Fruit fly (Drosophila melanogaster) whole organism, embryonic: ENCODE measurements around the gene Rcd2.
A peak's percentile ranks its signal among the peaks of the same experiment; 100 is the strongest.

Source experiments
- Antp ChIP-seq: fragments of 200-800 bp; sonication (Bioruptor generic); optimal IDR thresholded peaks from 3 replicates; lab custom pipeline; 2016; ENCODE audit warnings: missing biosample characterization, missing genetic modification characterization
- BtbVII ChIP-seq: fragments of 200-800 bp; sonication (Bioruptor generic); optimal IDR thresholded peaks from 3 replicates; lab custom pipeline; 2017; ENCODE audit warnings: missing biosample characterization, mild to moderate bottlenecking, missing genetic modification characterization
- Bteb2 ChIP-seq: fragments of 200-800 bp; sonication (Bioruptor generic); optimal IDR thresholded peaks from 2 replicates; lab custom pipeline; 2016; ENCODE audit warnings: missing biosample characterization, missing genetic modification characterization
- CG10147 ChIP-seq: fragments of 200-800 bp; sonication (Bioruptor generic); optimal IDR thresholded peaks from 2 replicates; lab custom pipeline; 2019; ENCODE audit warnings: missing biosample characterization, mild to moderate bottlenecking, missing genetic modification characterization, moderate library complexity
- CG10321 ChIP-seq: fragments of 200-800 bp; sonication (Bioruptor generic); IDR thresholded peaks from 2 replicates; pipeline ENCODE4 v1.3.6; 2022; ENCODE audit warnings: missing biosample characterization, missing genetic modification characterization
- CG11723 ChIP-seq: fragments of 200-800 bp; sonication (Bioruptor generic); optimal IDR thresholded peaks from 2 replicates; lab custom pipeline; 2017; ENCODE audit warnings: missing biosample characterization, mild to moderate bottlenecking, missing genetic modification characterization
- CG18619 ChIP-seq: fragments of 200-800 bp; sonication (Bioruptor generic); optimal IDR thresholded peaks from 3 replicates; lab custom pipeline; 2017; ENCODE audit warnings: missing biosample characterization, mild to moderate bottlenecking, missing genetic modification characterization
- CG2678 ChIP-seq: fragments of 200-800 bp; sonication (Bioruptor generic); optimal IDR thresholded peaks from 3 replicates; lab custom pipeline; 2019; ENCODE audit warnings: missing biosample characterization, mild to moderate bottlenecking, missing genetic modification characterization, moderate library complexity
- CG3838 ChIP-seq: fragments of 200-800 bp; sonication (Bioruptor generic); optimal IDR thresholded peaks from 3 replicates; lab custom pipeline; 2016; ENCODE audit warnings: missing biosample characterization, missing genetic modification characterization
- CG4328 ChIP-seq: fragments of 200-800 bp; sonication (Bioruptor generic); optimal IDR thresholded peaks from 3 replicates; lab custom pipeline; 2017; ENCODE audit warnings: missing biosample characterization, missing genetic modification reagents, missing genetic modification characterization
- CG4854 ChIP-seq: fragments of 200-800 bp; sonication (Bioruptor generic); optimal IDR thresholded peaks from 2 replicates; lab custom pipeline; 2016; ENCODE audit warnings: missing biosample characterization, missing genetic modification characterization, inconsistent platforms
- CG5245 ChIP-seq: fragments of 200-800 bp; sonication (Bioruptor generic); optimal IDR thresholded peaks from 3 replicates; lab custom pipeline; 2016; ENCODE audit warnings: missing biosample characterization, missing genetic modification characterization
- CG7372 ChIP-seq: fragments of 200-800 bp; sonication (Bioruptor generic); IDR thresholded peaks from 2 replicates; pipeline ENCODE4 v1.3.6; 2022; ENCODE audit warnings: missing biosample characterization, missing genetic modification characterization
- CG8359 ChIP-seq: fragments of 200-800 bp; sonication (Bioruptor generic); optimal IDR thresholded peaks from 2 replicates; lab custom pipeline; 2017; ENCODE audit warnings: missing biosample characterization, mild to moderate bottlenecking, missing genetic modification characterization, borderline replicate concordance
- CkIIα-i1 ChIP-seq: fragments of 200-800 bp; sonication (Bioruptor generic); IDR thresholded peaks from 2 replicates; pipeline ENCODE4 v1.3.6; 2022; ENCODE audit warnings: missing biosample characterization, missing genetic modification characterization
- Dek ChIP-seq: fragments of 200-800 bp; sonication (Bioruptor generic); optimal IDR thresholded peaks from 3 replicates; lab custom pipeline; 2019; ENCODE audit warnings: missing biosample characterization, mild to moderate bottlenecking, missing genetic modification characterization, moderate library complexity
- Dll ChIP-seq: fragments of 200-800 bp; sonication (Bioruptor generic); IDR thresholded peaks from 4 replicates; pipeline ENCODE4 v1.3.6; 2022; ENCODE audit warnings: missing biosample characterization, missing genetic modification characterization; ENCODE audit not compliant: partially characterized antibody
- Doc3 ChIP-seq: fragments of 200-800 bp; sonication (Bioruptor generic); IDR thresholded peaks from 3 replicates; pipeline ENCODE4 v1.3.6; 2022; ENCODE audit warnings: missing biosample characterization, missing genetic modification characterization; ENCODE audit not compliant: partially characterized antibody
- E2f1 ChIP-seq: fragments of 200-800 bp; sonication (Bioruptor generic); IDR thresholded peaks from 2 replicates; pipeline ENCODE4 v1.3.6; 2022; ENCODE audit warnings: missing biosample characterization, missing genetic modification characterization
- Elba2 ChIP-seq: fragments of 200-800 bp; sonication (Bioruptor generic); optimal IDR thresholded peaks from 3 replicates; lab custom pipeline; 2016; ENCODE audit warnings: missing biosample characterization, missing genetic modification characterization
- Opbp ChIP-seq: fragments of 200-800 bp; sonication (Bioruptor generic); IDR thresholded peaks from 3 replicates; pipeline ENCODE4 v1.3.6; 2022; ENCODE audit warnings: missing biosample characterization, missing genetic modification characterization; ENCODE audit not compliant: partially characterized antibody
- Ravus ChIP-seq: fragments of 200-800 bp; sonication (Bioruptor generic); IDR thresholded peaks from 2 replicates; pipeline ENCODE4 v1.3.6; 2022; ENCODE audit warnings: missing biosample characterization, missing genetic modification characterization
- Trl ChIP-seq, 3 experiments: fragments of >200 bp in 2 of 3; fragments of 200-800 bp in 1 of 3; sonication (Bioruptor generic) in 1 of 3; optimal IDR thresholded peaks; 2 replicates in 1 of 3; 3 replicates in 2 of 3; lab custom pipeline; 2016 to 2017; ENCODE audit warnings: missing biosample characterization in 1 of 3, missing genetic modification characterization in 1 of 3
- Vsx1 ChIP-seq: fragments of 200-800 bp; sonication (Bioruptor generic); optimal IDR thresholded peaks from 2 replicates; lab custom pipeline; 2017; ENCODE audit warnings: missing biosample characterization, mild to moderate bottlenecking, missing genetic modification characterization, missing genetic modification reagents
- Xrp1 ChIP-seq: fragments of 200-800 bp; sonication (Bioruptor generic); IDR thresholded peaks from 2 replicates; pipeline ENCODE4 v1.3.6; 2022; ENCODE audit warnings: missing biosample characterization, missing genetic modification characterization
- aop ChIP-seq: fragments of 200-800 bp; sonication (Bioruptor generic); IDR thresholded peaks from 2 replicates; pipeline ENCODE4 v1.3.6; 2022; ENCODE audit warnings: missing biosample characterization, missing genetic modification characterization
- ato ChIP-seq: fragments of 200-800 bp; sonication (Bioruptor generic); IDR thresholded peaks from 2 replicates; pipeline ENCODE4 v1.3.6; 2022; ENCODE audit warnings: missing biosample characterization, missing genetic modification characterization; ENCODE audit not compliant: partially characterized antibody
- cato ChIP-seq: fragments of 200-800 bp; sonication (Bioruptor generic); optimal IDR thresholded peaks from 2 replicates; lab custom pipeline; 2016; ENCODE audit warnings: missing biosample characterization, missing genetic modification characterization, borderline replicate concordance
- crp ChIP-seq, 2 experiments: fragments of 200-800 bp; sonication (Bioruptor generic); optimal IDR thresholded peaks; 2 replicates in 1 of 2; 3 replicates in 1 of 2; lab custom pipeline; 2017; ENCODE audit warnings: missing biosample characterization in 2 of 2, missing genetic modification characterization in 2 of 2, mild to moderate bottlenecking in 1 of 2, moderate library complexity in 1 of 2
- dati ChIP-seq: fragments of 200-800 bp; sonication (Bioruptor generic); IDR thresholded peaks from 2 replicates; pipeline ENCODE4 v1.3.6; 2022; ENCODE audit warnings: missing biosample characterization, missing genetic modification characterization
- dpn ChIP-seq, 2 experiments: fragments of 200-800 bp; sonication (Bioruptor generic); optimal IDR thresholded peaks; 3 replicates each; lab custom pipeline; 2016; ENCODE audit warnings: missing biosample characterization in 2 of 2, missing genetic modification characterization in 2 of 2
- ems ChIP-seq: fragments of 200-800 bp; sonication (Bioruptor generic); optimal IDR thresholded peaks from 3 replicates; lab custom pipeline; 2016; ENCODE audit warnings: missing biosample characterization, missing genetic modification characterization
- fd102C ChIP-seq: fragments of 200-800 bp; sonication (Bioruptor generic); optimal IDR thresholded peaks from 2 replicates; lab custom pipeline; 2018; ENCODE audit warnings: missing biosample characterization, mild to moderate bottlenecking, missing genetic modification characterization, moderate library complexity
- gem ChIP-seq: fragments of 200-800 bp; sonication (Bioruptor generic); optimal IDR thresholded peaks from 2 replicates; lab custom pipeline; 2019; ENCODE audit warnings: missing biosample characterization, mild to moderate bottlenecking, missing genetic modification characterization, moderate library complexity
- hbn ChIP-seq: fragments of 200-800 bp; sonication (Bioruptor generic); IDR thresholded peaks from 2 replicates; pipeline ENCODE4 v1.3.6; 2022; ENCODE audit warnings: missing biosample characterization, missing genetic modification characterization; ENCODE audit not compliant: partially characterized antibody
- jing ChIP-seq: fragments of 200-800 bp; sonication (Bioruptor generic); optimal IDR thresholded peaks from 2 replicates; lab custom pipeline; 2018; ENCODE audit warnings: missing biosample characterization, mild to moderate bottlenecking, missing genetic modification characterization
- nau ChIP-seq: fragments of 200-800 bp; sonication (Bioruptor generic); optimal IDR thresholded peaks from 3 replicates; lab custom pipeline; 2017; ENCODE audit warnings: missing biosample characterization, mild to moderate bottlenecking, missing genetic modification characterization, missing genetic modification reagents
- nmo ChIP-seq: fragments of 200-800 bp; sonication (Bioruptor generic); optimal IDR thresholded peaks from 2 replicates; lab custom pipeline; 2018; ENCODE audit warnings: missing biosample characterization, mild to moderate bottlenecking, missing genetic modification characterization, moderate library complexity
- pho ChIP-seq: fragments of 200-800 bp; sonication (Bioruptor generic); optimal IDR thresholded peaks from 2 replicates; lab custom pipeline; 2016; ENCODE audit warnings: missing biosample characterization, missing genetic modification characterization
- pum ChIP-seq: fragments of 200-800 bp; sonication (Bioruptor generic); optimal IDR thresholded peaks from 2 replicates; lab custom pipeline; 2016; ENCODE audit warnings: missing biosample characterization, missing genetic modification characterization
- sens-2 ChIP-seq: fragments of 200-800 bp; sonication (Bioruptor generic); IDR thresholded peaks from 2 replicates; pipeline ENCODE4 v1.3.6; 2022; ENCODE audit warnings: missing biosample characterization, missing genetic modification characterization
- stc ChIP-seq: fragments of 200-800 bp; sonication (Bioruptor generic); IDR thresholded peaks from 2 replicates; pipeline ENCODE4 v1.3.6; 2022; ENCODE audit warnings: missing biosample characterization, missing genetic modification characterization
- tna ChIP-seq: fragments of 200-800 bp; sonication (Bioruptor generic); IDR thresholded peaks from 2 replicates; pipeline ENCODE4 v1.3.6; 2022; ENCODE audit warnings: missing biosample characterization, missing genetic modification characterization; ENCODE audit not compliant: partially characterized antibody
- twi ChIP-seq: fragments of 200-800 bp; optimal IDR thresholded peaks from 2 replicates; lab custom pipeline; 2019; ENCODE audit warnings: missing biosample characterization, mild to moderate bottlenecking, missing genetic modification characterization, moderate library complexity
- tx ChIP-seq: fragments of 200-800 bp; sonication (Bioruptor generic); optimal IDR thresholded peaks from 2 replicates; lab custom pipeline; 2016; ENCODE audit warnings: missing biosample characterization, missing genetic modification characterization
- usp ChIP-seq: fragments of >200 bp; optimal IDR thresholded peaks from 2 replicates; lab custom pipeline; 2017; ENCODE audit warnings: missing biosample characterization, missing genetic modification characterization
- zen ChIP-seq: fragments of 200-800 bp; sonication (Bioruptor generic); optimal IDR thresholded peaks from 3 replicates; lab custom pipeline; 2018; ENCODE audit warnings: missing biosample characterization, mild to moderate bottlenecking, missing genetic modification characterization, moderate library complexity

Rcd2 gene

dm6 chr3L:20540182-20540974 lies at the start of gene Rcd2 (continued):
- peak; percentile 92 for TF ChIP-seq BtbVII (GFP tag; lab: Kevin White, UChicago)
- peak; percentile 62 to 94 for TF ChIP-seq Trl (optimal IDR thresholded peaks at IDR 0.05; lab: Kevin White, UChicago)
- TF ChIP-seq Trl (GFP tag; optimal IDR thresholded peaks at IDR 0.05; lab: Kevin White, UChicago): peak; percentile 36
- TF ChIP-seq CG7372 (GFP tag; lab: Robert Waterston, UW): peak; percentile 92
- TF ChIP-seq CG8359 (GFP tag; lab: Kevin White, UChicago): peak; percentile 29
- peak; percentile 64 for TF ChIP-seq ems (GFP tag; lab: Kevin White, UChicago)
- TF ChIP-seq pho (GFP tag; lab: Kevin White, UChicago): peak; percentile 78
- TF ChIP-seq gem (tag; lab: Kevin White, UChicago): peak; percentile 93
- TF ChIP-seq ato: peak; percentile 79
- TF ChIP-seq CG2678: peak; percentile 94
- TF ChIP-seq E2f1: peak; percentile 76; the same call in 1 of the 2 replicates
- peak; percentile 17 for TF ChIP-seq CG4854
- no peak for TF ChIP-seq aop (GFP tag; lab: Robert Waterston, UW)
- peak; percentile 77 for TF ChIP-seq Xrp1
- TF ChIP-seq CG18619 (GFP tag; lab: Kevin White, UChicago): peak; percentile 80
- TF ChIP-seq cato (GFP tag; lab: Kevin White, UChicago): no peak
- peak; percentile 90 for TF ChIP-seq hbn (GFP tag; lab: Robert Waterston, UW)
- TF ChIP-seq CG10321 (GFP tag; lab: Robert Waterston, UW): no peak
- TF ChIP-seq Bteb2: peak; percentile 66
- peak; percentile 22 for TF ChIP-seq Antp (GFP tag; lab: Kevin White, UChicago)
- peak; percentile 47 for TF ChIP-seq twi
- TF ChIP-seq CG10147 (GFP tag; lab: Kevin White, UChicago): peak; percentile 93
- peak; percentile 43 for TF ChIP-seq CG11723 (GFP tag; lab: Kevin White, UChicago)
- TF ChIP-seq Dek (tag; lab: Kevin White, UChicago): peak; percentile 94
- peak; percentile 57 for TF ChIP-seq fd102C
- no peak for TF ChIP-seq Elba2 (GFP tag; lab: Kevin White, UChicago)
- TF ChIP-seq nmo: peak; percentile 78
- TF ChIP-seq Opbp: peak; percentile 89; the same call in 2 of the 3 replicates
- TF ChIP-seq Ravus (GFP tag; lab: Robert Waterston, UW): peak; percentile 15; the same call in 1 of the 2 replicates
- TF ChIP-seq usp (GFP tag; lab: Kevin White, UChicago): no peak
- peak; percentile 29 for TF ChIP-seq jing (GFP tag; lab: Kevin White, UChicago)
- peak; percentile 86 for TF ChIP-seq CG4328 (GFP tag; lab: Kevin White, UChicago)
- peak; percentile 41 for TF ChIP-seq pum (GFP tag; lab: Kevin White, UChicago)
- TF ChIP-seq tna (GFP tag; lab: Robert Waterston, UW): peak; percentile 89
- peak; percentile 74 for TF ChIP-seq Vsx1 (GFP tag; lab: Kevin White, UChicago)
- TF ChIP-seq sens-2 (GFP tag; lab: Robert Waterston, UW): 0 out of 2 replicates have a peak, but pooled peaks have one; percentile 11
- peak; percentile 6 for TF ChIP-seq CG5245 (GFP tag; lab: Kevin White, UChicago)
- peak; percentile 86; the same call in 2 of the 3 replicates for TF ChIP-seq Doc3 (GFP tag; lab: Robert Waterston, UW)
- TF ChIP-seq Dll (GFP tag; lab: Robert Waterston, UW): peak; percentile 90
- peak; percentile 81 for TF ChIP-seq nau (GFP tag; lab: Kevin White, UChicago)
- peak; percentile 83 for TF ChIP-seq stc (GFP tag; lab: Robert Waterston, UW)
- TF ChIP-seq dati (GFP tag; lab: Robert Waterston, UW): no peak
- peak; percentile 40 for TF ChIP-seq tx (GFP tag; lab: Kevin White, UChicago)
- TF ChIP-seq crp (GFP tag; optimal IDR thresholded peaks at IDR 0.05; lab: Kevin White, UChicago): peak in 1 of 2 experiments; percentile 4
- TF ChIP-seq CG3838 (GFP tag; lab: Kevin White, UChicago): peak; percentile 85
- TF ChIP-seq dpn (GFP tag; optimal IDR thresholded peaks at IDR 0.05; lab: Kevin White, UChicago): peak; percentile 28 to 65
- peak; percentile 43 for TF ChIP-seq zen (tag; lab: Kevin White, UChicago)
- TF ChIP-seq CkIIα-i1 (GFP tag; lab: Robert Waterston, UW): no peak
